Fruit fly (Drosophila melanogaster) whole organism, embryonic: ENCODE results near the gene CG10862.
A peak's percentile ranks its signal among the peaks of the same experiment; 100 is the strongest.

Experiments used
- BEAF-32 ChIP-seq: fragments of 200-800 bp; sonication (Bioruptor generic); optimal IDR thresholded peaks from 3 replicates; lab custom pipeline; 2017; ENCODE audit warnings: missing biosample characterization, missing genetic modification characterization, mild to moderate bottlenecking, moderate library complexity, missing genetic modification reagents
- Bteb2 ChIP-seq: fragments of 200-800 bp; sonication (Bioruptor generic); optimal IDR thresholded peaks from 2 replicates; lab custom pipeline; 2016; ENCODE audit warnings: missing biosample characterization, missing genetic modification characterization
- CG10654 ChIP-seq: fragments of 200-800 bp; sonication (Bioruptor generic); optimal IDR thresholded peaks from 2 replicates; lab custom pipeline; 2016; ENCODE audit warnings: missing biosample characterization, missing genetic modification characterization
- CG11695 ChIP-seq: fragments of 200-800 bp; sonication (Bioruptor generic); IDR thresholded peaks from 3 replicates; pipeline ENCODE4 v1.3.6; 2022; ENCODE audit warnings: missing biosample characterization, missing genetic modification characterization
- CG12391 ChIP-seq: fragments of 200-800 bp; sonication (Bioruptor generic); optimal IDR thresholded peaks from 3 replicates; lab custom pipeline; 2018; ENCODE audit warnings: missing biosample characterization, mild to moderate bottlenecking, missing genetic modification characterization, moderate library complexity
- CG12769 ChIP-seq: fragments of 200-800 bp; sonication (Bioruptor generic); optimal IDR thresholded peaks from 2 replicates; lab custom pipeline; 2019; ENCODE audit warnings: missing biosample characterization, mild to moderate bottlenecking, missing genetic modification characterization, moderate library complexity
- CG13123 ChIP-seq: fragments of 200-800 bp; sonication (Bioruptor generic); optimal IDR thresholded peaks from 2 replicates; lab custom pipeline; 2016; ENCODE audit warnings: missing biosample characterization, missing genetic modification characterization
- CG13296 ChIP-seq: fragments of 200-800 bp; sonication (Bioruptor generic); optimal IDR thresholded peaks from 3 replicates; lab custom pipeline; 2018; ENCODE audit warnings: missing biosample characterization, mild to moderate bottlenecking, missing genetic modification characterization
- CG15073 ChIP-seq: fragments of 200-800 bp; sonication (Bioruptor generic); optimal IDR thresholded peaks from 2 replicates; lab custom pipeline; 2016; ENCODE audit warnings: missing biosample characterization, missing genetic modification characterization
- CG16863 ChIP-seq: fragments of 200-800 bp; sonication (Bioruptor generic); optimal IDR thresholded peaks from 3 replicates; lab custom pipeline; 2016; ENCODE audit warnings: missing biosample characterization, missing genetic modification characterization
- CG1792 ChIP-seq: fragments of 200-800 bp; sonication (Bioruptor generic); optimal IDR thresholded peaks from 2 replicates; lab custom pipeline; 2016; ENCODE audit warnings: missing biosample characterization, missing genetic modification characterization
- CG2889 ChIP-seq: fragments of 200-800 bp; sonication (Bioruptor generic); IDR thresholded peaks from 3 replicates; pipeline ENCODE4 v1.3.6; 2022; ENCODE audit warnings: missing biosample characterization, missing genetic modification characterization
- CG3065 ChIP-seq: fragments of 200-800 bp; sonication (Bioruptor generic); optimal IDR thresholded peaks from 2 replicates; lab custom pipeline; 2016; ENCODE audit warnings: missing biosample characterization, missing genetic modification characterization
- CG3407 ChIP-seq: fragments of 200-800 bp; sonication (Bioruptor generic); optimal IDR thresholded peaks from 2 replicates; lab custom pipeline; 2018; ENCODE audit warnings: missing biosample characterization, mild to moderate bottlenecking, missing genetic modification characterization
- CG3995 ChIP-seq: fragments of 200-800 bp; sonication (Bioruptor generic); optimal IDR thresholded peaks from 3 replicates; lab custom pipeline; 2016; ENCODE audit warnings: missing biosample characterization, missing genetic modification characterization
- CG4360 ChIP-seq: fragments of 200-800 bp; sonication (Bioruptor generic); IDR thresholded peaks from 2 replicates; pipeline ENCODE4 v1.3.6; 2022; ENCODE audit warnings: missing biosample characterization, missing genetic modification characterization
- CG4404 ChIP-seq: fragments of 200-800 bp; sonication (Bioruptor generic); IDR thresholded peaks from 2 replicates; pipeline ENCODE4 v1.3.6; 2022; ENCODE audit warnings: missing biosample characterization, missing genetic modification characterization
- CG8359 ChIP-seq: fragments of 200-800 bp; sonication (Bioruptor generic); optimal IDR thresholded peaks from 2 replicates; lab custom pipeline; 2017; ENCODE audit warnings: missing biosample characterization, mild to moderate bottlenecking, missing genetic modification characterization, borderline replicate concordance
- CG8924 ChIP-seq: fragments of 200-800 bp; optimal IDR thresholded peaks from 3 replicates; lab custom pipeline; 2019; ENCODE audit warnings: missing biosample characterization, mild to moderate bottlenecking, missing genetic modification characterization, moderate library complexity
- CHES-1-like ChIP-seq: fragments of 200-800 bp; sonication (Bioruptor generic); optimal IDR thresholded peaks from 2 replicates; lab custom pipeline; 2016; ENCODE audit warnings: missing biosample characterization, missing genetic modification characterization
- Deaf1 ChIP-seq: fragments of 200-800 bp; optimal IDR thresholded peaks from 3 replicates; lab custom pipeline; 2019; ENCODE audit warnings: missing biosample characterization, mild to moderate bottlenecking, missing genetic modification characterization, moderate library complexity
- HLH4C ChIP-seq: fragments of 200-800 bp; sonication (Bioruptor generic); IDR thresholded peaks from 3 replicates; pipeline ENCODE4 v1.3.6; 2022; ENCODE audit warnings: missing biosample characterization, missing genetic modification characterization; ENCODE audit not compliant: partially characterized antibody
- Hey ChIP-seq: fragments of 200-800 bp; sonication (Bioruptor generic); optimal IDR thresholded peaks from 3 replicates; lab custom pipeline; 2018; ENCODE audit warnings: missing biosample characterization, mild to moderate bottlenecking, missing genetic modification characterization
- HmgZ ChIP-seq: fragments of 200-800 bp; sonication (Bioruptor generic); optimal IDR thresholded peaks from 2 replicates; lab custom pipeline; 2018; ENCODE audit warnings: missing biosample characterization, mild to moderate bottlenecking, missing genetic modification characterization
- Hr78 ChIP-seq, 2 experiments: fragments of 200-800 bp in 1 of 2; fragments of >200 bp in 1 of 2; sonication (Bioruptor generic) in 1 of 2; optimal IDR thresholded peaks; 2 replicates each; lab custom pipeline; 2017 to 2019; ENCODE audit warnings: missing biosample characterization in 2 of 2, missing genetic modification characterization in 2 of 2, mild to moderate bottlenecking in 1 of 2, moderate library complexity in 1 of 2
- Hsf ChIP-seq: fragments of 200-800 bp; sonication (Bioruptor generic); optimal IDR thresholded peaks from 3 replicates; lab custom pipeline; 2016; ENCODE audit warnings: missing biosample characterization, missing genetic modification characterization
- Mrtf ChIP-seq: fragments of 200-800 bp; sonication (Bioruptor generic); IDR thresholded peaks from 3 replicates; pipeline ENCODE4 v1.3.6; 2022; ENCODE audit warnings: missing biosample characterization, missing genetic modification characterization
- NFAT ChIP-seq: fragments of 200-800 bp; sonication (Bioruptor generic); IDR thresholded peaks from 2 replicates; pipeline ENCODE4 v1.3.6; 2022; ENCODE audit warnings: missing biosample characterization, missing genetic modification characterization
- Sin3A ChIP-seq: fragments of >200 bp; optimal IDR thresholded peaks from 2 replicates; lab custom pipeline; 2018
- Usf ChIP-seq: fragments of 200-800 bp; sonication (Bioruptor generic); optimal IDR thresholded peaks from 2 replicates; lab custom pipeline; 2017; ENCODE audit warnings: missing genotype, missing biosample characterization, missing genetic modification characterization
- Xrp1 ChIP-seq: fragments of 200-800 bp; sonication (Bioruptor generic); IDR thresholded peaks from 2 replicates; pipeline ENCODE4 v1.3.6; 2022; ENCODE audit warnings: missing biosample characterization, missing genetic modification characterization
- al ChIP-seq: fragments of 200-800 bp; sonication (Bioruptor generic); IDR thresholded peaks from 2 replicates; pipeline ENCODE4 v1.3.6; 2022; ENCODE audit warnings: missing biosample characterization, missing genetic modification characterization
- ase ChIP-seq: fragments of 200-800 bp; sonication (Bioruptor generic); IDR thresholded peaks from 3 replicates; pipeline ENCODE4 v1.3.6; 2022; ENCODE audit warnings: missing biosample characterization, missing genetic modification characterization
- cg ChIP-seq: fragments of 200-800 bp; sonication (Bioruptor generic); optimal IDR thresholded peaks from 3 replicates; lab custom pipeline; 2019; ENCODE audit warnings: missing biosample characterization, mild to moderate bottlenecking, missing genetic modification characterization, moderate library complexity
- chinmo ChIP-seq: fragments of 200-800 bp; sonication (Bioruptor generic); IDR thresholded peaks from 4 replicates; pipeline ENCODE4 v1.3.6; 2022; ENCODE audit warnings: missing biosample characterization, missing genetic modification characterization; ENCODE audit not compliant: partially characterized antibody
- corto ChIP-seq: fragments of 200-800 bp; sonication (Bioruptor generic); optimal IDR thresholded peaks from 2 replicates; lab custom pipeline; 2016; ENCODE audit warnings: missing biosample characterization, mild to moderate bottlenecking, missing genetic modification characterization, moderate library complexity
- ewg ChIP-seq: fragments of 200-800 bp; sonication (Bioruptor generic); optimal IDR thresholded peaks from 3 replicates; lab custom pipeline; 2017; ENCODE audit warnings: mild to moderate bottlenecking, missing biosample characterization, missing genetic modification reagents, missing genetic modification characterization
- fd3F ChIP-seq: fragments of 200-800 bp; sonication (Bioruptor generic); optimal IDR thresholded peaks from 2 replicates; lab custom pipeline; 2018; ENCODE audit warnings: missing biosample characterization, mild to moderate bottlenecking, missing genetic modification characterization, moderate library complexity
- lab ChIP-seq: fragments of 200-800 bp; sonication (Bioruptor generic); optimal IDR thresholded peaks from 3 replicates; lab custom pipeline; 2017; ENCODE audit warnings: missing biosample characterization, missing genetic modification characterization, mild to moderate bottlenecking, moderate library complexity, missing genetic modification reagents
- maf-S ChIP-seq: fragments of 200-800 bp; sonication (Bioruptor generic); optimal IDR thresholded peaks from 2 replicates; lab custom pipeline; 2016; ENCODE audit warnings: missing biosample characterization, missing genetic modification characterization
- mirr ChIP-seq: fragments of 200-800 bp; sonication (Bioruptor generic); optimal IDR thresholded peaks from 3 replicates; lab custom pipeline; 2018; ENCODE audit warnings: missing biosample characterization, mild to moderate bottlenecking, missing genetic modification characterization
- odd ChIP-seq: fragments of 200-800 bp; sonication (Bioruptor generic); optimal IDR thresholded peaks from 2 replicates; lab custom pipeline; 2017; ENCODE audit warnings: missing biosample characterization, mild to moderate bottlenecking, missing genetic modification characterization
- salm ChIP-seq: fragments of 200-800 bp; sonication (Bioruptor generic); optimal IDR thresholded peaks from 2 replicates; lab custom pipeline; 2018; ENCODE audit warnings: missing biosample characterization, mild to moderate bottlenecking, missing genetic modification characterization
- sd ChIP-seq: fragments of 200-800 bp; sonication (Bioruptor generic); optimal IDR thresholded peaks from 3 replicates; lab custom pipeline; 2018; ENCODE audit warnings: missing biosample characterization, mild to moderate bottlenecking, missing genetic modification characterization, moderate library complexity
- sna ChIP-seq: fragments of 200-800 bp; sonication (Bioruptor generic); IDR thresholded peaks from 2 replicates; pipeline ENCODE4 v1.3.6; 2022; ENCODE audit warnings: missing biosample characterization, missing genetic modification characterization; ENCODE audit not compliant: partially characterized antibody
- sug ChIP-seq: fragments of 200-800 bp; optimal IDR thresholded peaks from 2 replicates; lab custom pipeline; 2019; ENCODE audit warnings: missing biosample characterization, mild to moderate bottlenecking, missing genetic modification characterization, moderate library complexity
- vnd ChIP-seq: fragments of 200-800 bp; sonication (Bioruptor generic); IDR thresholded peaks from 3 replicates; pipeline ENCODE4 v1.3.6; 2022; ENCODE audit warnings: missing biosample characterization, missing genetic modification characterization; ENCODE audit not compliant: partially characterized antibody
- zf30C ChIP-seq: fragments of 200-800 bp; sonication (Bioruptor generic); optimal IDR thresholded peaks from 3 replicates; lab custom pipeline; 2018; ENCODE audit warnings: missing biosample characterization, mild to moderate bottlenecking, missing genetic modification characterization
- zfh1 ChIP-seq: fragments of 200-800 bp; sonication (Bioruptor generic); IDR thresholded peaks from 3 replicates; pipeline ENCODE4 v1.3.6; 2022; ENCODE audit warnings: missing biosample characterization, missing genetic modification characterization

Gene CG10862

DNA sequence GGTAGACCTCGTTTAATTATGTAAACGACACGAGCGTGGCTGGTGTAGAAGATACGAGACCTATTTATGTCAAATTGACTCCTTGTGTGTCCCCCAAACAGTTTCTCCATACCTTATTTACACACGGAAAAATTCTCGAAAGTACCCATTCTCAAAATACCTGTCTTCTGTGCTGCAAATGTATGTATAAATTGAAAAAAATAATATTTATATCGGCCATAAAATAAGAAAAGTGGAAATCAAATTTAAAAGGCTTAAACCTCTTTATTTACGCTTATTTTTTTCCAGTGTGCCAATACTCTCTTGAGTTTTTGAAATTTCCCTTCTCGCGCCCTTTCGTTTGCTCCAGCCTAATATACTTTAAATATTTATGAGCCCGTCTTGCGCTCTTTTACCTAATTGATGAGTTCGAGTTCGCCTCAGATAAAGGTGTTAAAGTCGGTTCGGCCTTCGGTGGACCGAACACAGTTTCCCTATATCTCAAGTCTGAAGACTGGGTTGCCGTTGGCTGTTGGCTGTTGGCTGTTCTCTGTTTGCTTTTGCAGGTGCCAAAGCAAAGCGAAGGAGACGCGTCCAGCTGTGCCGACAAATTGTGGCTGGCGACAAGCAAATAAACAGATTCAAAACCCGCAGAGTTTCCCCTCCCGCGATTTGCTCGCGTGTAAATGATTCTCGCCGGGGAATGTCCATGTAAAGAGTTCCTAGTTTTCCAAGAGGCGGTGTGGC lies 15.8 kb downstream of the CG10862 start (continued):
- TF ChIP-seq corto (GFP tag; lab: Kevin White, UChicago) (no peak), fd3F (GFP tag; lab: Kevin White, UChicago) (no peak), Deaf1 (tag; lab: Kevin White, UChicago) (no peak), Xrp1 (GFP tag; lab: Robert Waterston, UW) (peak; percentile 88), Hsf (GFP tag; lab: Kevin White, UChicago) (peak; percentile 71), zfh1 (peak; percentile 95), chinmo (GFP tag; lab: Robert Waterston, UW) (no peak), CG3995 (GFP tag; lab: Kevin White, UChicago) (no peak), CG4404 (GFP tag; lab: Robert Waterston, UW) (peak; percentile 60; the same call in 1 of the 2 replicates), salm (tag; lab: Kevin White, UChicago) (peak; percentile 61), Usf (GFP tag; lab: Kevin White, UChicago) (peak; percentile 65), BEAF-32 (GFP tag; lab: Kevin White, UChicago) (no peak), sd (tag; lab: Kevin White, UChicago) (peak; percentile 27), odd (GFP tag; lab: Kevin White, UChicago) (peak; percentile 65), Hr78 (GFP tag; optimal IDR thresholded peaks at IDR 0.05; lab: Kevin White, UChicago) (peak in 1 of 2 experiments; percentile 52), CG16863 (peak; percentile 54), lab (no peak), CG12769 (tag; lab: Kevin White, UChicago) (no peak), CG12391 (tag; lab: Kevin White, UChicago) (peak; percentile 90), cg (GFP tag; lab: Kevin White, UChicago) (no peak), Hey (tag; lab: Kevin White, UChicago) (no peak), al (GFP tag; lab: Robert Waterston, UW) (0 out of 2 replicates have a peak, but pooled peaks have one; percentile 21), CG3065 (GFP tag; lab: Kevin White, UChicago) (peak; percentile 60), HLH4C (no peak), Bteb2 (GFP tag; lab: Kevin White, UChicago) (peak; percentile 27), Mrtf (GFP tag; lab: Robert Waterston, UW) (no peak), ewg (GFP tag; lab: Kevin White, UChicago) (peak; percentile 62), CG11695 (GFP tag; lab: Robert Waterston, UW) (0 out of 3 replicates have a peak, but pooled peaks have one; percentile 56), HmgZ (peak; percentile 20), CHES-1-like (no peak), CG8359 (GFP tag; lab: Kevin White, UChicago) (peak; percentile 55), mirr (no peak), CG13123 (GFP tag; lab: Kevin White, UChicago) (peak; percentile 56), maf-S (GFP tag; lab: Kevin White, UChicago) (no peak), CG13296 (peak; percentile 8), vnd (GFP tag; lab: Robert Waterston, UW) (no peak), CG10654 (GFP tag; lab: Kevin White, UChicago) (peak; percentile 31), sug (tag; lab: Kevin White, UChicago) (no peak), ase (GFP tag; lab: Robert Waterston, UW) (peak; percentile 57; the same call in 1 of the 3 replicates), zf30C (peak; percentile 85), CG2889 (GFP tag; lab: Robert Waterston, UW) (no peak), CG1792 (GFP tag; lab: Kevin White, UChicago) (no peak), CG4360 (peak; percentile 53; the same call in 1 of the 2 replicates), CG3407 (peak; percentile 72), NFAT (no peak), CG15073 (GFP tag; lab: Kevin White, UChicago) (peak; percentile 30), CG8924 (peak; percentile 82), Sin3A (lab: Kevin White, UChicago) (no peak), sna (GFP tag; lab: Robert Waterston, UW) (no peak)
